Worm (Caenorhabditis elegans): Measurements from ENCODE around the gene dnj-23.

The dnj-23 gene

ce11 chrII:9130339-9130738, 21.9 kb upstream of the dnj-23 start:
- TF ChIP-seq lin-13 (GFP tag; optimal IDR thresholded peaks at IDR 0.05) = no peak
- TF ChIP-seq mdl-1 (tag; optimal IDR thresholded peaks at IDR 0.05) = no peak
- TF ChIP-seq fos-1 (tag; optimal IDR thresholded peaks at IDR 0.05) = peak; percentile 27
- no peak for TF ChIP-seq alr-1 (tag; optimal IDR thresholded peaks at IDR 0.05)
- TF ChIP-seq F13H6.1 (tag; optimal IDR thresholded peaks at IDR 0.05) = no peak
- TF ChIP-seq Y55F3AM.14 (GFP tag; optimal IDR thresholded peaks at IDR 0.05) = no peak

ce11 chrII:9128132-9128531, 19.7 kb upstream of the dnj-23 start:
- no peak for TF ChIP-seq unc-55 (GFP tag; optimal IDR thresholded peaks at IDR 0.05)
- no peak for TF ChIP-seq alr-1 (tag; optimal IDR thresholded peaks at IDR 0.05)
- TF ChIP-seq mab-5 (tag; optimal IDR thresholded peaks at IDR 0.05) = no peak
- TF ChIP-seq crh-2 (tag; optimal IDR thresholded peaks at IDR 0.05) = peak; percentile 69
- TF ChIP-seq zag-1 (tag; optimal IDR thresholded peaks at IDR 0.05) = no peak
- TF ChIP-seq R02D3.7 (tag; optimal IDR thresholded peaks at IDR 0.05) = no peak
- TF ChIP-seq F13H6.1 (tag; optimal IDR thresholded peaks at IDR 0.05) = no peak
- no peak for TF ChIP-seq mdl-1 (tag; optimal IDR thresholded peaks at IDR 0.05)
- no peak for TF ChIP-seq nhr-23 (tag; optimal IDR thresholded peaks at IDR 0.05)
- no peak for TF ChIP-seq aly-2 (tag; optimal IDR thresholded peaks at IDR 0.05)
- TF ChIP-seq blmp-1 (tag; optimal IDR thresholded peaks at IDR 0.05; ENCODE audit: insufficient read depth) = no peak
- peak; percentile 63 for TF ChIP-seq egl-27 (tag; optimal IDR thresholded peaks at IDR 0.05)
- TF ChIP-seq lin-11 (tag; optimal IDR thresholded peaks at IDR 0.05) = no peak
- TF ChIP-seq nhr-11 (tag; optimal IDR thresholded peaks at IDR 0.05) = no peak
- peak; percentile 83 for TF ChIP-seq nhr-21 (tag; optimal IDR thresholded peaks at IDR 0.05)
- no peak for TF ChIP-seq dmd-4 (tag; optimal IDR thresholded peaks at IDR 0.05)
- no peak for TF ChIP-seq mbf-1 (tag; optimal IDR thresholded peaks at IDR 0.05)
- TF ChIP-seq lsy-2 (tag; optimal IDR thresholded peaks at IDR 0.05) = peak in 1 of 2 experiments; percentile 47
- peak; percentile 93 for TF ChIP-seq fos-1 (tag; optimal IDR thresholded peaks at IDR 0.05)
- no peak for TF ChIP-seq nhr-12 (tag; optimal IDR thresholded peaks at IDR 0.05)
- TF ChIP-seq ceh-16 (tag; optimal IDR thresholded peaks at IDR 0.05) = no peak
- TF ChIP-seq snpc-4 (tag; optimal IDR thresholded peaks at IDR 0.05) = no peak
- no peak for TF ChIP-seq nhr-237 (tag; optimal IDR thresholded peaks at IDR 0.05)
- peak; percentile 40 for TF ChIP-seq nhr-129 (tag; optimal IDR thresholded peaks at IDR 0.05)
- TF ChIP-seq lin-39 (tag; optimal IDR thresholded peaks at IDR 0.05) = no peak
- no peak for TF ChIP-seq ZK546.5 (tag; optimal IDR thresholded peaks at IDR 0.05)
- no peak for TF ChIP-seq ztf-4 (tag; optimal IDR thresholded peaks at IDR 0.05)
- no peak for TF ChIP-seq nhr-6 (tag; optimal IDR thresholded peaks at IDR 0.05)
- peak; percentile 61 for TF ChIP-seq ama-1 (optimal IDR thresholded peaks at IDR 0.05)
- TF ChIP-seq ztf-1 (GFP tag; conservative IDR thresholded peaks at IDR 0.05) = no peak
- no peak for TF ChIP-seq lin-13 (GFP tag; optimal IDR thresholded peaks at IDR 0.05)
- no peak for TF ChIP-seq ztf-11 (tag; optimal IDR thresholded peaks at IDR 0.05)
- TF ChIP-seq sma-3 (GFP tag; optimal IDR thresholded peaks at IDR 0.05) = peak; percentile 49
- no peak for TF ChIP-seq elt-3 (tag; optimal IDR thresholded peaks at IDR 0.05)
- TF ChIP-seq nhr-77 (tag; optimal IDR thresholded peaks at IDR 0.05) = no peak
- TF ChIP-seq ceh-82 (tag; optimal IDR thresholded peaks at IDR 0.05) = no peak
- TF ChIP-seq nhr-25 (tag; optimal IDR thresholded peaks at IDR 0.05) = peak; percentile 62
- TF ChIP-seq sem-4 (tag; optimal IDR thresholded peaks at IDR 0.05) = no peak
- no peak for TF ChIP-seq peb-1 (tag; optimal IDR thresholded peaks at IDR 0.05)
- TF ChIP-seq unc-62 (GFP tag; optimal IDR thresholded peaks at IDR 0.05) = no peak
- no peak for TF ChIP-seq Y55F3AM.14 (GFP tag; optimal IDR thresholded peaks at IDR 0.05)
- TF ChIP-seq elt-1 (tag; optimal IDR thresholded peaks at IDR 0.05) = no peak
- TF ChIP-seq sma-9 (GFP tag; optimal IDR thresholded peaks at IDR 0.05) = peak; percentile 42
- no peak for TF ChIP-seq sma-9 (tag; optimal IDR thresholded peaks at IDR 0.05)
- no peak for TF ChIP-seq unc-39 (tag; optimal IDR thresholded peaks at IDR 0.05)
- TF ChIP-seq gmeb-1 (tag; optimal IDR thresholded peaks at IDR 0.05) = peak; percentile 49
- TF ChIP-seq skn-1 (tag; optimal IDR thresholded peaks at IDR 0.05) = no peak
- TF ChIP-seq nhr-10 (tag; optimal IDR thresholded peaks at IDR 0.05) = no peak
- TF ChIP-seq C34F6.9 (tag; optimal IDR thresholded peaks at IDR 0.05) = peak; percentile 72
